Worm (Caenorhabditis elegans) whole organism, L4 larva: Measurements from ENCODE around the gene Y57G11C.28.

Experiments
- F44E2.7 ChIP-seq: fragments of 200-800 bp; sonication (Bioruptor generic); IDR thresholded peaks from 2 replicates; pipeline ENCODE4 v2.1.2; 2022; ENCODE audit warnings: missing genetic modification characterization, missing compliant biosample characterization
- F49E8.2 ChIP-seq: sonication (generic microtip); optimal IDR thresholded peaks from 2 replicates; lab custom pipeline; 2016; ENCODE audit warnings: missing compliant biosample characterization, mild to moderate bottlenecking, missing genetic modification characterization, borderline replicate concordance
- T20F7.1 ChIP-seq: fragments of 200-800 bp; sonication (Bioruptor generic); optimal IDR thresholded peaks from 2 replicates; lab custom pipeline; 2018; ENCODE audit warnings: mild to moderate bottlenecking, missing genetic modification characterization, missing compliant biosample characterization
- T26A8.4 ChIP-seq: fragments of 200-800 bp; sonication (Bioruptor generic); IDR thresholded peaks from 2 replicates; pipeline ENCODE4 v1.3.6; 2022; ENCODE audit warnings: missing genetic modification characterization, missing compliant biosample characterization
- Y48G9A.11 ChIP-seq: fragments of 200-800 bp; sonication (Bioruptor generic); IDR thresholded peaks from 2 replicates; pipeline ENCODE4 v1.3.6; 2022; ENCODE audit warnings: missing genetic modification reagents, missing genetic modification characterization, missing compliant biosample characterization
- ZK546.5 ChIP-seq, 2 experiments: sonication (generic microtip); optimal IDR thresholded peaks; 2 replicates each; lab custom pipeline; 2017; ENCODE audit warnings: missing biosample characterization in 2 of 2, missing genetic modification characterization in 2 of 2
- aha-1 ChIP-seq: fragments of 150-350 bp; peaks from one replicate; lab custom pipeline; 2014; ENCODE audit warnings: missing biosample characterization, missing genetic modification characterization
- ceh-62 ChIP-seq: sonication (generic microtip); optimal IDR thresholded peaks from 2 replicates; lab custom pipeline; 2017; ENCODE audit warnings: missing biosample characterization, missing genetic modification characterization
- ceh-82 ChIP-seq: sonication (generic microtip); optimal IDR thresholded peaks from 2 replicates; lab custom pipeline; 2017; ENCODE audit warnings: missing biosample characterization, missing genetic modification characterization
- ctbp-1 ChIP-seq: fragments of 200-800 bp; sonication (Bioruptor generic); IDR thresholded peaks from 2 replicates; pipeline ENCODE4 v1.3.6; 2022; ENCODE audit warnings: missing genetic modification reagents, missing genetic modification characterization, missing compliant biosample characterization
- daf-19 ChIP-seq: fragments of 200-800 bp; sonication (Bioruptor generic); conservative IDR thresholded peaks from 2 replicates; pipeline ENCODE4 v1.3.6; 2022; ENCODE audit warnings: missing genetic modification characterization, missing compliant biosample characterization
- egl-43 ChIP-seq: fragments of 200-800 bp; sonication (Bioruptor generic); IDR thresholded peaks from 2 replicates; pipeline ENCODE4 v1.3.6; 2022; ENCODE audit warnings: missing genetic modification reagents, missing genetic modification characterization, missing compliant biosample characterization
- fkh-10 ChIP-seq: fragments of 150-350 bp; optimal IDR thresholded peaks from 2 replicates; lab custom pipeline; 2014; ENCODE audit warnings: missing biosample characterization, missing genetic modification reagents, missing genetic modification characterization
- hlh-30 ChIP-seq: sonication (generic microtip); optimal IDR thresholded peaks from 2 replicates; lab custom pipeline; 2017; ENCODE audit warnings: antibody characterized with exemption, mild to moderate bottlenecking, missing genetic modification characterization, missing compliant biosample characterization; ENCODE audit not compliant: insufficient read depth
- hmg-1.1 ChIP-seq: fragments of 200-800 bp; sonication (Bioruptor generic); IDR thresholded peaks from 2 replicates; pipeline ENCODE4 v1.3.6; 2022; ENCODE audit warnings: missing genetic modification reagents, missing genetic modification characterization, missing compliant biosample characterization
- jun-1 ChIP-seq: fragments of 150-350 bp; optimal IDR thresholded peaks from 2 replicates; lab custom pipeline; 2014; ENCODE audit warnings: missing biosample characterization, missing genetic modification reagents, missing genetic modification characterization
- lim-7 ChIP-seq: fragments of 200-800 bp; sonication (Bioruptor generic); IDR thresholded peaks from 2 replicates; pipeline ENCODE4 v1.3.6; 2022; ENCODE audit warnings: missing genetic modification characterization, missing compliant biosample characterization
- lin-13 ChIP-seq: fragments of 150-350 bp; optimal IDR thresholded peaks from 2 replicates; lab custom pipeline; 2014; ENCODE audit warnings: missing biosample characterization, missing genetic modification reagents, missing genetic modification characterization
- lin-38 ChIP-seq: fragments of 200-800 bp; sonication (Bioruptor generic); IDR thresholded peaks from 2 replicates; pipeline ENCODE4 v1.3.6; 2022; ENCODE audit warnings: missing genetic modification reagents, missing genetic modification characterization, missing compliant biosample characterization
- lsy-2 ChIP-seq, 2 experiments: fragments of 150-350 bp in 1 of 2; sonication (generic microtip) in 1 of 2; optimal IDR thresholded peaks; 2 replicates each; lab custom pipeline; 2014 to 2017; ENCODE audit warnings: missing biosample characterization in 2 of 2, missing genetic modification characterization in 2 of 2
- madf-9 ChIP-seq: fragments of 200-800 bp; sonication (Bioruptor generic); conservative IDR thresholded peaks from 2 replicates; pipeline ENCODE4 v1.3.6; 2022; ENCODE audit warnings: missing genetic modification reagents, missing genetic modification characterization, missing compliant biosample characterization
- mxl-3 ChIP-seq: fragments of 200-800 bp; sonication (Bioruptor generic); optimal IDR thresholded peaks from 2 replicates; lab custom pipeline; 2018; ENCODE audit warnings: mild to moderate bottlenecking, missing genetic modification characterization, missing compliant biosample characterization
- nhr-10 ChIP-seq: fragments of 150-350 bp; optimal IDR thresholded peaks from 2 replicates; lab custom pipeline; 2014; ENCODE audit warnings: missing biosample characterization, missing genetic modification characterization
- nhr-102 ChIP-seq: sonication (generic microtip); optimal IDR thresholded peaks from 2 replicates; lab custom pipeline; 2016; ENCODE audit warnings: mild to moderate bottlenecking, missing genetic modification characterization, moderate library complexity, missing compliant biosample characterization
- nhr-111 ChIP-seq: fragments of 200-800 bp; sonication (Bioruptor generic); optimal IDR thresholded peaks from 2 replicates; lab custom pipeline; 2018; ENCODE audit warnings: mild to moderate bottlenecking, missing genetic modification characterization, missing compliant biosample characterization
- nhr-48 ChIP-seq: sonication (generic microtip); optimal IDR thresholded peaks from 2 replicates; lab custom pipeline; 2016; ENCODE audit warnings: mild to moderate bottlenecking, missing genetic modification characterization, missing compliant biosample characterization
- nhr-76 ChIP-seq: fragments of 150-350 bp; optimal IDR thresholded peaks from 2 replicates; lab custom pipeline; 2014; ENCODE audit warnings: missing biosample characterization, missing genetic modification characterization
- pha-4 ChIP-seq, 2 experiments: fragments of 150-350 bp in 1 of 2; fragments of 200-800 bp in 1 of 2; sonication (Bioruptor generic) in 1 of 2; IDR thresholded peaks in 1 of 2; optimal IDR thresholded peaks in 1 of 2; 2 replicates each; pipeline versions ENCODE4 v1.3.6 to Lab custom; 2014 to 2022; ENCODE audit warnings: missing genetic modification characterization in 2 of 2, missing genetic modification reagents in 2 of 2, missing biosample characterization in 1 of 2, missing compliant biosample characterization in 1 of 2
- php-3 ChIP-seq: fragments of 200-800 bp; sonication (Bioruptor generic); IDR thresholded peaks from 2 replicates; pipeline ENCODE4 v1.3.6; 2022; ENCODE audit warnings: missing genetic modification reagents, missing genetic modification characterization, missing compliant biosample characterization
- pqm-1 ChIP-seq: sonication (generic microtip); optimal IDR thresholded peaks from 2 replicates; lab custom pipeline; 2017; ENCODE audit warnings: missing biosample characterization, missing genetic modification characterization
- rbr-2 ChIP-seq: sonication (generic microtip); optimal IDR thresholded peaks from 2 replicates; lab custom pipeline; 2016; ENCODE audit warnings: missing genotype, missing genetic modification characterization, missing compliant biosample characterization
- sdz-12 ChIP-seq: fragments of 200-800 bp; sonication (Bioruptor generic); optimal IDR thresholded peaks from 2 replicates; lab custom pipeline; 2018; ENCODE audit warnings: mild to moderate bottlenecking, missing genetic modification characterization, missing compliant biosample characterization
- set-16 ChIP-seq: fragments of 200-800 bp; sonication (Bioruptor generic); IDR thresholded peaks from 2 replicates; pipeline ENCODE4 v1.3.6; 2022; ENCODE audit warnings: missing genetic modification reagents, missing genetic modification characterization, missing compliant biosample characterization
- snpc-1.2 ChIP-seq: fragments of 200-800 bp; sonication (Bioruptor generic); IDR thresholded peaks from 2 replicates; pipeline ENCODE4 v1.3.6; 2022; ENCODE audit warnings: missing genetic modification reagents, missing genetic modification characterization, missing compliant biosample characterization
- tag-97 ChIP-seq: fragments of 200-800 bp; sonication (Bioruptor generic); IDR thresholded peaks from 2 replicates; pipeline ENCODE4 v1.3.6; 2022; ENCODE audit warnings: missing genetic modification characterization, missing compliant biosample characterization
- tra-1 ChIP-seq: fragments of 200-800 bp; sonication (Bioruptor generic); IDR thresholded peaks from 2 replicates; pipeline ENCODE4 v1.3.6; 2022; ENCODE audit warnings: missing genetic modification reagents, missing genetic modification characterization, missing compliant biosample characterization
- unc-62 ChIP-seq, 3 experiments: fragments of 150-350 bp in 1 of 3; sonication (generic microtip); optimal IDR thresholded peaks in 2 of 3; peaks in 1 of 3; 1 replicate in 1 of 3; 2 replicates in 2 of 3; lab custom pipeline; 2014 to 2017; ENCODE audit warnings: missing biosample characterization in 3 of 3, missing genetic modification characterization in 3 of 3, missing genetic modification reagents in 3 of 3, missing genotype in 1 of 3
- zag-1 ChIP-seq: fragments of 150-350 bp; optimal IDR thresholded peaks from 2 replicates; lab custom pipeline; 2014; ENCODE audit warnings: missing biosample characterization, missing genetic modification characterization
- zfp-2 ChIP-seq: sonication (generic microtip); optimal IDR thresholded peaks from 2 replicates; lab custom pipeline; 2016; ENCODE audit warnings: mild to moderate bottlenecking, missing genetic modification characterization, missing compliant biosample characterization
- ztf-11 ChIP-seq: fragments of 150-350 bp; optimal IDR thresholded peaks from 2 replicates; lab custom pipeline; 2014; ENCODE audit warnings: missing biosample characterization, missing genetic modification characterization

Gene Y57G11C.28

ce11 chrIV:14944234-14944633 lies 14.7 kb downstream of the Y57G11C.28 start, which contains the start of gene Y57G11C.48:
Gene Y57G11C.48 (minus strand): TSS chrIV:14944334.
- no peak for TF ChIP-seq tag-97
- no peak for TF ChIP-seq nhr-48
- TF ChIP-seq ctbp-1 (GFP tag; lab: Robert Waterston, UW), result no peak
- TF ChIP-seq mxl-3 (GFP tag; lab: Kevin White, UChicago), result no peak
- TF ChIP-seq pqm-1 (tag; lab: Kevin White, UChicago), result no peak
- TF ChIP-seq nhr-111 (GFP tag; lab: Kevin White, UChicago), result no peak
- TF ChIP-seq php-3, result no peak

- no peak for TF ChIP-seq hlh-30 (tag; lab: Kevin White, UChicago)
- TF ChIP-seq set-16 (GFP tag; lab: Robert Waterston, UW), result no peak
- peak; percentile 64 for TF ChIP-seq snpc-1.2
These were observed 19.5 kb downstream of the Y57G11C.28 start for ce11 chrIV:14949048-14949447.

- TF ChIP-seq F44E2.7 (GFP tag; lab: Robert Waterston, UW), result no peak
- TF ChIP-seq T20F7.1, result no peak
- no peak for TF ChIP-seq madf-9 (GFP tag; lab: Robert Waterston, UW)
- no peak for TF ChIP-seq lin-38 (GFP tag; lab: Robert Waterston, UW)
- no peak for TF ChIP-seq zfp-2
- peak in 1 of 2 experiments; percentile 90 for TF ChIP-seq unc-62 (GFP tag; optimal IDR thresholded peaks at IDR 0.05 in 1 of 2; lab: Kevin White, UChicago)
- TF ChIP-seq unc-62 (tag; optimal IDR thresholded peaks at IDR 0.05; lab: Kevin White, UChicago), result no peak
- no peak for TF ChIP-seq nhr-10
- peak; percentile 69 for TF ChIP-seq aha-1 (tag; lab: Kevin White, UChicago)
- TF ChIP-seq T26A8.4 (GFP tag; lab: Robert Waterston, UW), result no peak
- TF ChIP-seq egl-43 (GFP tag; lab: Robert Waterston, UW), result no peak
- TF ChIP-seq sdz-12 (GFP tag; lab: Kevin White, UChicago), result no peak
- no peak for TF ChIP-seq lin-13 (GFP tag; lab: Kevin White, UChicago)
- TF ChIP-seq ceh-82, result no peak
- no peak for TF ChIP-seq fkh-10 (GFP tag; lab: Kevin White, UChicago)
- TF ChIP-seq lim-7 (GFP tag; lab: Robert Waterston, UW), result no peak
- no peak for TF ChIP-seq zag-1 (tag; lab: Kevin White, UChicago)
- no peak for TF ChIP-seq nhr-76 (tag; lab: Kevin White, UChicago)
- TF ChIP-seq daf-19, result no peak
- TF ChIP-seq, all 104 proteins: peak for 2
These were observed 20.9 kb downstream of the Y57G11C.28 start, which contains the start of gene Y41E3.22 for ce11 chrIV:14950468-14950867. Gene Y41E3.22 (plus strand): TSS chrIV:14950710.

- TF ChIP-seq lin-38 (GFP tag; lab: Robert Waterston, UW) (peak; percentile 52), snpc-1.2 (peak; percentile 79), pha-4 (GFP tag; IDR thresholded peaks at IDR 0.05; lab: Robert Waterston, UW) (0 out of 2 replicates have a peak, but pooled peaks have one; percentile 11), pha-4 (tag; optimal IDR thresholded peaks at IDR 0.05; lab: Kevin White, UChicago) (no peak), Y48G9A.11 (GFP tag; lab: Robert Waterston, UW) (0 out of 2 replicates have a peak, but pooled peaks have one; percentile 17), ZK546.5 (tag; optimal IDR thresholded peaks at IDR 0.05; lab: Kevin White, UChicago) (no peak), jun-1 (tag; lab: Kevin White, UChicago) (no peak), F49E8.2 (tag; lab: Kevin White, UChicago) (peak; percentile 64), ztf-11 (tag; lab: Kevin White, UChicago) (no peak)
These were observed 24.3 kb downstream of the Y57G11C.28 start for ce11 chrIV:14953802-14954201.

- TF ChIP-seq aha-1 (tag; lab: Kevin White, UChicago), result no peak
- TF ChIP-seq tra-1 (GFP tag; lab: Robert Waterston, UW), result no peak
- no peak for TF ChIP-seq hmg-1.1 (GFP tag; lab: Robert Waterston, UW)
- TF ChIP-seq nhr-102 (tag; lab: Kevin White, UChicago), result no peak
- TF ChIP-seq ceh-62, result no peak
- TF ChIP-seq madf-9 (GFP tag; lab: Robert Waterston, UW), result no peak
- TF ChIP-seq rbr-2 (tag; lab: Kevin White, UChicago), result no peak
- no peak for TF ChIP-seq ceh-82
- TF ChIP-seq lsy-2 (tag; optimal IDR thresholded peaks at IDR 0.05; lab: Kevin White, UChicago), result peak in 1 of 2 experiments; percentile 55
These were observed 25.3 kb downstream of the Y57G11C.28 start for ce11 chrIV:14954842-14955241.
